Fruit fly (Drosophila melanogaster) S2 (cell line): Measurements from ENCODE around the gene MtnB.

ENCODE experiments used
- CG8478 ChIP-seq: fragments of >200 bp; optimal IDR thresholded peaks from 2 replicates; lab custom pipeline; 2018
- CTCF ChIP-seq, 2 experiments: fragments of >200 bp; optimal IDR thresholded peaks; 2 replicates each; lab custom pipeline; 2018

dm6 chr3R:20504488-20504887, 942 bp upstream of the MtnB start, which contains the start of gene Or92a:
- TF ChIP-seq CG8478 (lab: Kevin White, UChicago) (no peak), CTCF (optimal IDR thresholded peaks at IDR 0.05; lab: Kevin White, UChicago) (no peak)
